Worm (Caenorhabditis elegans) whole organism, midembryonic: ENCODE data around the gene hsp-43.
A peak's percentile ranks its signal among the peaks of the same experiment; 100 is the strongest.

ENCODE experiments used
- T22C8.4 ChIP-seq: fragments of 200-800 bp; sonication (Bioruptor generic); IDR thresholded peaks from 2 replicates; pipeline ENCODE4 v1.3.6; 2022; ENCODE audit warnings: missing genetic modification characterization, missing compliant biosample characterization
- cog-1 ChIP-seq: sonication (generic microtip); optimal IDR thresholded peaks from 2 replicates; lab custom pipeline; 2016; ENCODE audit warnings: missing genetic modification characterization, missing compliant biosample characterization
- flt-1 ChIP-seq: fragments of 200-800 bp; sonication (Bioruptor generic); IDR thresholded peaks from 2 replicates; pipeline ENCODE4 v1.3.6; 2022; ENCODE audit warnings: missing genetic modification characterization, missing compliant biosample characterization
- klf-2 ChIP-seq: fragments of 200-800 bp; sonication (Bioruptor generic); conservative IDR thresholded peaks from 2 replicates; pipeline ENCODE4 v1.3.6; 2022; ENCODE audit warnings: missing genetic modification reagents, missing genetic modification characterization, missing compliant biosample characterization
- med-1 ChIP-seq: sonication (generic microtip); optimal IDR thresholded peaks from 2 replicates; lab custom pipeline; 2017; ENCODE audit warnings: missing genetic modification characterization, mild to moderate bottlenecking, missing compliant biosample characterization, antibody characterized with exemption, missing genetic modification reagents; ENCODE audit not compliant: insufficient read depth
- ref-1 ChIP-seq: fragments of 200-800 bp; sonication (Bioruptor generic); conservative IDR thresholded peaks from 2 replicates; pipeline ENCODE4 v1.3.6; 2022; ENCODE audit warnings: missing genetic modification reagents, missing genetic modification characterization, missing compliant biosample characterization
- tab-1 ChIP-seq: fragments of 200-800 bp; sonication (Bioruptor generic); IDR thresholded peaks from 2 replicates; pipeline ENCODE4 v1.3.6; 2022; ENCODE audit warnings: missing genetic modification characterization, missing compliant biosample characterization
- ztf-23 ChIP-seq: fragments of 200-800 bp; sonication (Bioruptor generic); IDR thresholded peaks from 2 replicates; pipeline ENCODE4 v1.3.6; 2022; ENCODE audit warnings: missing genetic modification reagents, missing genetic modification characterization, missing compliant biosample characterization
- ztf-29 ChIP-seq: fragments of 200-800 bp; sonication (Bioruptor generic); IDR thresholded peaks from 2 replicates; pipeline ENCODE4 v1.3.6; 2022; ENCODE audit warnings: missing genetic modification reagents, missing genetic modification characterization, missing compliant biosample characterization

The hsp-43 gene

DNA sequence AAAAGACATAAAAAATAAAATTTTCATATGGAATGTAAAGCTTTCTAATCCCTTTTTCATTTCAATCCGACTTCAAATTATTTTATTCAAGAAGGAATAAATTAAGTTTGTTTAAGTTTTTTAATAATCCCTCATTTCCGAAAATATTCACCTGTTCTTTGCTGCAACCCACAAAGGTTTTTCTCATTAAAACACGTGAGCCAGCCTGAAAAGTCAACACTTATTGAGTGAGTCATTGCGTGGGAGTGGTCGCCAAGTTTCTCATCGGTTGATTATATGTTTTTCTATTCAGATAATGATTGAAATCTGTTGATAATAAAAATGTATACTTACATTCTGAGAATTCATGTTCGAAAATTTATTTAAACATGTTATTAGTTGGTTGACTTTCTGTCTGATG is 10.2 kb upstream of the hsp-43 start:
- TF ChIP-seq cog-1 (tag; lab: Kevin White, UChicago), result no peak
- no peak for TF ChIP-seq ztf-23 (GFP tag; lab: Robert Waterston, UW)
- no peak for TF ChIP-seq tab-1 (GFP tag; lab: Robert Waterston, UW)
- TF ChIP-seq ztf-29 (GFP tag; lab: Robert Waterston, UW), result no peak
- TF ChIP-seq flt-1, result no peak
- no peak for TF ChIP-seq klf-2 (GFP tag; lab: Robert Waterston, UW)
- TF ChIP-seq med-1 (GFP tag; lab: Kevin White, UChicago), result no peak
- TF ChIP-seq ref-1 (GFP tag; lab: Robert Waterston, UW), result no peak
- no peak for TF ChIP-seq T22C8.4

DNA sequence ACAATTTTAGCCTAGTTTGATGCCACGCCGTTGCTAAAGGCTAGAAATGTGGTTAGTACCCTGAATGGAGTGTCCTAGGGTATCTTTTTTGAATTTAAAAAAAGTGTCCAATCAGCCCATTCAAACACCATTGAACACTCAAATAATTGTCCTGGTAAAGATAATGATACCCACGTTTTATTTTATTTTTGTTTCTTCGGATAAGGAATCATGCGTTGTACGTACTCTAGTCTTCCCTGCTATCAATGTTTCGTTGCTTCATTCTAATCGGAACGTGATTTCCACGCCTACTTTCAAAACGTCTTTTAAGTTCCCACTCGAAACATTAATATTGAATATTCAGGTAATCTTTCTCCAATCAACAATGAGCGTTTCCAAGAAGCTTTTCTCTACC is 5.3 kb upstream of the hsp-43 start, which contains the start of gene got-2.2:
Gene got-2.2 (plus strand): TSS at position 344 of the 394 bp plus-strand sequence.
- TF ChIP-seq klf-2 (GFP tag; lab: Robert Waterston, UW) (no peak), ztf-29 (GFP tag; lab: Robert Waterston, UW) (no peak), T22C8.4 (no peak), flt-1 (no peak), ref-1 (GFP tag; lab: Robert Waterston, UW) (no peak), med-1 (GFP tag; lab: Kevin White, UChicago) (no peak), tab-1 (GFP tag; lab: Robert Waterston, UW) (no peak), ztf-23 (GFP tag; lab: Robert Waterston, UW) (no peak), cog-1 (tag; lab: Kevin White, UChicago) (no peak)

DNA sequence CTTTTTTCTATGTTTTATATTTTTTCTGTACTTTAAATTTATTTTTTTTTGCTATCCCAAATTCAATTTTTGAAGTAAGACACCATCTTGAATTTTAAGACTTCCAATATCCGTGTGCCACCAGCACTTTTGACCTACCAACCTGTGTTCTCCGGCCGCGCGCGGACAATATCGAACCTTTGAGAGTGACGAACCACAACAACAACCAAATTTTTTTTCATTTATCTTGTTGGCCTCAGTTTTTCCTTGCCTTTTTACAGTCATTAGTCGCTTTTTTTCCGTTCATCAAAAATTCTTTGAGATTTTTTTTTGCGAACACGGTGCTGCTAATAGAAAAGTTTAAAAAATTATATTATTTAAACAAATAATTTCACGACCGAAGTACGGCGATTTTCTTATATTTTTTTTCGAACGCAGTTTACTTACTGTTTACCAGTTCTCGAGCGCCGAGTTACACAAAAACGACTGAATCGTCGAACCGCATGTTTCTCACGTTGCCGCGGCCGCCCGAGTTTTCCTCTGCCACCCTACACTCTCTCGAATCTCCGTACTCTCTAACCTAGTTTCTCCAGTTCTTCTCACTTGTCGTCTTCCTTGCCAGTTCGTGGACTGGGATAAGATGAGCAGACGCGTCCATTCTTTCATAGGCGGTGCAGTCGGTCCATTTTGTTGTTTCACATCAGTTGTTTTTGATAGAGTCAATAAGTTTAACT is 4.7 kb upstream of the hsp-43 start:
- TF ChIP-seq ztf-23 (GFP tag; lab: Robert Waterston, UW), result no peak
- TF ChIP-seq ref-1 (GFP tag; lab: Robert Waterston, UW), result no peak
- TF ChIP-seq flt-1, result no peak
- TF ChIP-seq ztf-29 (GFP tag; lab: Robert Waterston, UW), result no peak
- TF ChIP-seq med-1 (GFP tag; lab: Kevin White, UChicago), result no peak
- no peak for TF ChIP-seq T22C8.4
- no peak for TF ChIP-seq tab-1 (GFP tag; lab: Robert Waterston, UW)
- no peak for TF ChIP-seq cog-1 (tag; lab: Kevin White, UChicago)
- no peak for TF ChIP-seq klf-2 (GFP tag; lab: Robert Waterston, UW)

DNA sequence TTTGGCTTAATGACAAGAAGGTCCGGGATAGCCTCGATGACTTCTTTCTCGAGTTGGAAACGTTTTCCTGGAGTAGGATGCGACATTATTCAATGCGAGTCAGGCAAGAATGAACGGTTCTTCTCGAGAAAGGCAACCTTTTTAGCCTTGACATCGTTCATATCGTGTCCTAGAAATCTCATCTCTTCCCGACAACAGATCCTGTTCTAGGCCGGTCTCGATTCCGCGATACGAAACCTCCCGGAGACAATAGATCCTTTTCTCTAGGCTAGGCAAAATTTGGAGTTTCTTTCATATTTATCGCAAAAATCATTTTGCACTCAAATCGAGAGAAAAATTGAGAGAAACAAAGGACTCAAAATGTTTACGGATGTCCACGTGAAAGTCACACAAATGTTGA is 3.6 kb upstream of the hsp-43 start, which contains the start of gene rml-3:
Gene rml-3 (minus strand): TSS at position 93 of the 400 bp plus-strand sequence.
- no peak for TF ChIP-seq flt-1
- TF ChIP-seq ztf-29 (GFP tag; lab: Robert Waterston, UW), result no peak
- TF ChIP-seq cog-1 (tag; lab: Kevin White, UChicago), result no peak
- TF ChIP-seq ztf-23 (GFP tag; lab: Robert Waterston, UW), result no peak
- no peak for TF ChIP-seq T22C8.4
- TF ChIP-seq ref-1 (GFP tag; lab: Robert Waterston, UW), result no peak

DNA sequence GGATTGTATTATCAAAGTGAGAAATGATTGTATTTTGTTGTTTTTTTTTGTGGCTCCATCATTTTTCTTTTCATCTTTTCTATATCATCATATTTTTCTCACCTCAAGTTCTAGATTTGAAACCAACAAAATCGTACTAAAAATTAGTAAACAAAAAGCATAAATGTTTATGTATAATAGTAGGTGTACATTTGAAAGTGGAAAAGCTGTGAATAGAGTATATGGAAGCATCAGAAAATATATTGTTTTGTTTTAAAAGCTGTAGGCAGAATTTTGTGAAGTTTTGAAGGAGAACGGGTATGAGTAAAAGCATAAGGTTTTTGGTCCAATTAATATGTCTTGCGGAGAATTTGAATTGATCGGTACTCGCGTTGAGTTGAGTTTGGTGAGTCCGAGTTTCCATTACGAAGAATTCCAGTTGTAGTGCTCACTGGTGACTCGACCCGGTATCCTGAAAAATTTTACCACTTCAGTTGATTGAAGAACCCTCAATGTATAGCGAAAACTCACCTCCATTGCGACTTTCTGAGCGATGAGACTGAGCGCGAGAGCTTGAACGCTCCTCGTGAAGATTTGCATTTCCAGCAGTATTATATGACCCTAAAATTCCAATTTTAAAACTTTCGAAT is 2.2 kb downstream of the hsp-43 start, which contains the start of gene C14F11.4:
Gene C14F11.4 (minus strand): TSS at position 51 of the 629 bp plus-strand sequence.
- TF ChIP-seq ztf-29 (GFP tag; lab: Robert Waterston, UW) (no peak), flt-1 (no peak), med-1 (GFP tag; lab: Kevin White, UChicago) (no peak), ztf-23 (GFP tag; lab: Robert Waterston, UW) (no peak), klf-2 (GFP tag; lab: Robert Waterston, UW) (no peak), cog-1 (tag; lab: Kevin White, UChicago) (no peak), tab-1 (GFP tag; lab: Robert Waterston, UW) (no peak), ref-1 (GFP tag; lab: Robert Waterston, UW) (no peak), T22C8.4 (no peak)

DNA sequence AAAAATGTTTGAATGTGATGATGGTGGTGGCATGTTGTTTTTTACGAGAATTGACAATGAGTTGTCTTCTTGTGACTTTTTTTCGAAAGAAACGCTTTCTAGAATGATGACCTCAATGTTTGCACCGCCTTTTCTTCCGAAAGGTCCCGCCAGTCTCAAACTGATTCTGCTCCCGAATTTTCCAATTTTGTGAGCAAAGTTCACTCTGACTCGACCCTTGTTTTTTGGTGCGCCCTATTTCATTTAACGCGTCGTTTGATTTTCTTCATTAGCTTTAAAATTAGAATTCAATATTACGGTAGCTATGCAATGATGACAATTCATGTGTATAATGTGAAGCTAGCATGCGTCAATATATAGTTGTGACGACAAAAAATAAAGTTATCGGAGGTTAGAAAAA is 4.7 kb downstream of the hsp-43 start, which contains the start of gene lite-1:
Gene lite-1 (minus strand): TSS at position 101 of the 400 bp plus-strand sequence.
- TF ChIP-seq ztf-29 (GFP tag; lab: Robert Waterston, UW) (no peak), T22C8.4 (no peak), flt-1 (no peak), klf-2 (GFP tag; lab: Robert Waterston, UW) (no peak), ztf-23 (GFP tag; lab: Robert Waterston, UW) (no peak), med-1 (GFP tag; lab: Kevin White, UChicago) (no peak), ref-1 (GFP tag; lab: Robert Waterston, UW) (no peak), tab-1 (GFP tag; lab: Robert Waterston, UW) (no peak), cog-1 (tag; lab: Kevin White, UChicago) (no peak)

DNA sequence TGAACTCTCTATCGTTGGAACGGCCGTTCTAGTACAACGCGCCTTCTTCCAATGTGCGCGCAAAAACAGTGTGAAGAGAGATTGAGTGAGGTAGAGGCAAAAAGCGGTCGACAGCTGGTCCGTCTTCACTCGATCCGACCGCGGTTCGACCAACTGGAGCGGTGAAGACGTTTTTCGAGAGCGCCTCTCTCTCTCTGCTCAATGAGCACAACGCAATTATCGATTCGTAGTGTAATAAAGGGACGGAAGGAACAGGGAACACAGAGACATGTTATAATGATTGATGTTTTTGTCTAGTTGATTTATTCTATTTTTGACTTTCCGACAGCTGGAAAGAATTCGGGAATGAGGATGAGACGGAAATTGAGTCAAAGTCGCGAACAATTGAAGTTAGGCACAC is 10.5 kb downstream of the hsp-43 start:
- no peak for TF ChIP-seq ztf-23 (GFP tag; lab: Robert Waterston, UW)
- peak; percentile 53 for TF ChIP-seq T22C8.4
- no peak for TF ChIP-seq cog-1 (tag; lab: Kevin White, UChicago)
- no peak for TF ChIP-seq ref-1 (GFP tag; lab: Robert Waterston, UW)

DNA sequence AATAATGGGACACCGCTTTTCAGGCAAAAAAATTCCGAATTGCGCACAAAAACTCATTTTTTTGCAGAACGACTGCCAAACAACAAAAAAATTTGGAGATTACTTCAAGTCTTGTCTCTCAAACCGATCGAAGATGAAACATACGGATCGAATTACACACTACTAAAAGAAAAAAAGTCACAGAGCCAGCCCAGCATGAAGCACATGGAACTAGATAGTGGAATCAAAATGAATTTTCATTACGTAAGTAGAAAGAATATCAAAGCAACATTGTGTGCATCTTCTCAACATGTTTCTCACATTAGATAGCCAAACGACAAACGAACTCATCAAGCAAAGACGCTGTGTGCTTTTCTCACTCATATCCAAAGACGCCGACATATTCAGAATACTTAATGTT is 14.2 kb downstream of the hsp-43 start:
- TF ChIP-seq ref-1 (GFP tag; lab: Robert Waterston, UW) (no peak), T22C8.4 (no peak), klf-2 (GFP tag; lab: Robert Waterston, UW) (no peak)

DNA sequence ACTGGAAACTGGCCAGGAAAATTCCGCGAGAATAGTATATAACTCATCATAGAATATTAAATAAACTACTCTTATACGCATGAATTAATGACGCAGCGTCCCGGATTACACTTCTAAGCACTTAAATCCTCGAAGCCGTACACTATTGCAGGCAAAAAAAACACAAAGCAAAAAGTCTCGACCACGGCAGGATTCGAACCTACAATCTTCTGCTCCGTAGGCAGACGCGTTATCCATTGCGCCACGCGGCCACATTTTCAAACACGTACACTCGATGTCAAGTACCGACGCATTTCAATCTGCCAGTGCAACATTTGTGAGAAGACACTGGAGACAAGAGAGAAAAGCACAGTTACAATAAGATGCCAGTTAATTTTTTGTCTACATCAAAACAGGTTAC is 15.5 kb downstream of the hsp-43 start:
- peak; percentile 38; the same call in 1 of the 2 replicates for TF ChIP-seq T22C8.4
- 0 out of 2 replicates have a peak, but pooled peaks have one; percentile 54 for TF ChIP-seq ref-1 (GFP tag; lab: Robert Waterston, UW)
- peak; percentile 46 for TF ChIP-seq ztf-29 (GFP tag; lab: Robert Waterston, UW)
- no peak for TF ChIP-seq med-1 (GFP tag; lab: Kevin White, UChicago)
- peak; percentile 60; the same call in 1 of the 2 replicates for TF ChIP-seq klf-2 (GFP tag; lab: Robert Waterston, UW)
- TF ChIP-seq tab-1 (GFP tag; lab: Robert Waterston, UW), result peak; percentile 77
- no peak for TF ChIP-seq cog-1 (tag; lab: Kevin White, UChicago)
- peak; percentile 89 for TF ChIP-seq flt-1
- peak; percentile 80 for TF ChIP-seq ztf-23 (GFP tag; lab: Robert Waterston, UW)
